Worm (Caenorhabditis elegans) whole organism, L1 larva: ENCODE results near the gene cwp-2.

Source experiments
- aly-2 ChIP-seq: fragments of 150-350 bp; optimal IDR thresholded peaks from 2 replicates; lab custom pipeline; 2014; ENCODE audit warnings: missing biosample characterization, missing genetic modification characterization
- ces-1 ChIP-seq: fragments of 150-350 bp; optimal IDR thresholded peaks from 2 replicates; lab custom pipeline; 2014; ENCODE audit warnings: missing biosample characterization, missing genetic modification reagents, missing genetic modification characterization
- hlh-4 ChIP-seq: sonication (generic microtip); optimal IDR thresholded peaks from 2 replicates; lab custom pipeline; 2016; ENCODE audit warnings: mild to moderate bottlenecking, missing genetic modification characterization, missing compliant biosample characterization
- irx-1 ChIP-seq: sonication (generic microtip); optimal IDR thresholded peaks from 2 replicates; lab custom pipeline; 2016; ENCODE audit warnings: missing genetic modification characterization, missing compliant biosample characterization
- lsy-2 ChIP-seq, 2 experiments: fragments of 150-350 bp; optimal IDR thresholded peaks; 2 replicates each; lab custom pipeline; 2014; ENCODE audit warnings: missing biosample characterization in 2 of 2, missing genetic modification characterization in 2 of 2
- sup-37 ChIP-seq: fragments of 200-800 bp; sonication (Bioruptor generic); optimal IDR thresholded peaks from 2 replicates; lab custom pipeline; 2018; ENCODE audit warnings: mild to moderate bottlenecking, missing genetic modification characterization, missing compliant biosample characterization
- tbx-2 ChIP-seq: sonication (generic microtip); optimal IDR thresholded peaks from 2 replicates; lab custom pipeline; 2016; ENCODE audit warnings: missing genetic modification characterization, missing compliant biosample characterization

ce11 chrV:4851138-4851537, 8.7 kb upstream of the cwp-2 start, which contains the start of gene nex-4:
- TF ChIP-seq lsy-2 (tag; optimal IDR thresholded peaks at IDR 0.05; lab: Kevin White, UChicago), result no peak
- no peak for TF ChIP-seq ces-1 (GFP tag; lab: Kevin White, UChicago)
- no peak for TF ChIP-seq aly-2
- TF ChIP-seq tbx-2 (tag; lab: Kevin White, UChicago), result no peak
- TF ChIP-seq irx-1 (tag; lab: Kevin White, UChicago), result no peak
- no peak for TF ChIP-seq sup-37 (GFP tag; lab: Kevin White, UChicago)
- no peak for TF ChIP-seq hlh-4 (tag; lab: Kevin White, UChicago)
